Worm (Caenorhabditis elegans) whole organism, L4 larva: ENCODE results near the gene lips-10.

Source experiments
- F26F4.8 ChIP-seq: fragments of 200-800 bp; sonication (Bioruptor generic); conservative IDR thresholded peaks from 2 replicates; pipeline ENCODE4 v1.3.6; 2022; ENCODE audit warnings: missing genetic modification characterization, missing compliant biosample characterization
- F37D6.2 ChIP-seq: sonication (generic microtip); optimal IDR thresholded peaks from 2 replicates; lab custom pipeline; 2016; ENCODE audit warnings: mild to moderate bottlenecking, missing genetic modification characterization, missing compliant biosample characterization
- R02D3.7 ChIP-seq: fragments of 150-350 bp; sonication (generic microtip); optimal IDR thresholded peaks from 3 replicates; lab custom pipeline; 2014; ENCODE audit warnings: missing biosample characterization, missing genetic modification characterization
- Y105C5A.15 ChIP-seq: fragments of 200-800 bp; sonication (Bioruptor generic); IDR thresholded peaks from 2 replicates; pipeline ENCODE4 v1.3.6; 2022; ENCODE audit warnings: missing genetic modification characterization, missing compliant biosample characterization
- Y5F2A.4 ChIP-seq: fragments of 200-800 bp; sonication (Bioruptor generic); optimal IDR thresholded peaks from 2 replicates; lab custom pipeline; 2018; ENCODE audit warnings: mild to moderate bottlenecking, missing genetic modification characterization, missing compliant biosample characterization
- Y75B8A.6 ChIP-seq: fragments of 200-800 bp; sonication (Bioruptor generic); IDR thresholded peaks from 2 replicates; pipeline ENCODE4 v1.3.6; 2022; ENCODE audit warnings: missing genetic modification reagents, missing genetic modification characterization, missing compliant biosample characterization
- aha-1 ChIP-seq: fragments of 150-350 bp; peaks from one replicate; lab custom pipeline; 2014; ENCODE audit warnings: missing biosample characterization, missing genetic modification characterization
- aly-2 ChIP-seq: sonication (generic microtip); optimal IDR thresholded peaks from 2 replicates; lab custom pipeline; 2018; ENCODE audit warnings: missing biosample characterization, missing genetic modification characterization
- ama-1 ChIP-seq: fragments of 150-350 bp; optimal IDR thresholded peaks from 2 replicates; lab custom pipeline; 2014; ENCODE audit warnings: inconsistent platforms, mixed read lengths
- attf-4 ChIP-seq: sonication (generic microtip); optimal IDR thresholded peaks from 3 replicates; lab custom pipeline; 2017; ENCODE audit warnings: missing biosample characterization, missing genetic modification characterization
- ceh-28 ChIP-seq: fragments of 150-350 bp; optimal IDR thresholded peaks from 2 replicates; lab custom pipeline; 2014; ENCODE audit warnings: missing biosample characterization, missing genetic modification reagents, missing genetic modification characterization
- ceh-32 ChIP-seq: sonication (generic microtip); optimal IDR thresholded peaks from 2 replicates; lab custom pipeline; 2016; ENCODE audit warnings: mild to moderate bottlenecking, missing genetic modification characterization, missing compliant biosample characterization; ENCODE audit not compliant: poor library complexity
- ceh-44 ChIP-seq: fragments of 200-800 bp; sonication (Bioruptor generic); IDR thresholded peaks from 2 replicates; pipeline ENCODE4 v1.3.6; 2022; ENCODE audit warnings: missing genetic modification reagents, missing genetic modification characterization, missing compliant biosample characterization
- ces-1 ChIP-seq: fragments of 150-350 bp; sonication (generic microtip); optimal IDR thresholded peaks from 4 replicates; lab custom pipeline; 2014; ENCODE audit warnings: missing biosample characterization, missing genetic modification reagents, missing genetic modification characterization
- daf-16 ChIP-seq, 3 experiments: sonication (generic microtip); optimal IDR thresholded peaks; 2 replicates each; lab custom pipeline; 2016 to 2017; ENCODE audit warnings: missing genetic modification characterization in 3 of 3, missing genetic modification reagents in 3 of 3, mild to moderate bottlenecking in 2 of 3, missing compliant biosample characterization in 2 of 3, missing biosample characterization in 1 of 3, moderate library complexity in 1 of 3
- daf-19 ChIP-seq: fragments of 200-800 bp; sonication (Bioruptor generic); conservative IDR thresholded peaks from 2 replicates; pipeline ENCODE4 v1.3.6; 2022; ENCODE audit warnings: missing genetic modification characterization, missing compliant biosample characterization
- dmd-6 ChIP-seq: fragments of 200-800 bp; sonication (Bioruptor generic); IDR thresholded peaks from 2 replicates; pipeline ENCODE4 v1.3.6; 2022; ENCODE audit warnings: missing genetic modification reagents, missing genetic modification characterization, missing compliant biosample characterization
- dmd-8 ChIP-seq: fragments of 200-800 bp; sonication (Bioruptor generic); IDR thresholded peaks from 2 replicates; pipeline ENCODE4 v1.3.6; 2022; ENCODE audit warnings: missing genetic modification characterization, missing compliant biosample characterization
- egl-27 ChIP-seq: sonication (generic microtip); optimal IDR thresholded peaks from 3 replicates; lab custom pipeline; 2017; ENCODE audit warnings: missing biosample characterization, missing genetic modification reagents, missing genetic modification characterization
- egl-43 ChIP-seq: fragments of 200-800 bp; sonication (Bioruptor generic); IDR thresholded peaks from 2 replicates; pipeline ENCODE4 v1.3.6; 2022; ENCODE audit warnings: missing genetic modification reagents, missing genetic modification characterization, missing compliant biosample characterization
- fkh-10 ChIP-seq: fragments of 150-350 bp; optimal IDR thresholded peaks from 2 replicates; lab custom pipeline; 2014; ENCODE audit warnings: missing biosample characterization, missing genetic modification reagents, missing genetic modification characterization
- fos-1 ChIP-seq: fragments of 150-350 bp; optimal IDR thresholded peaks from 2 replicates; lab custom pipeline; 2014; ENCODE audit warnings: missing biosample characterization, missing genetic modification characterization
- hif-1 ChIP-seq, 2 experiments: sonication (generic microtip); optimal IDR thresholded peaks; 2 replicates each; lab custom pipeline; 2016 to 2017; ENCODE audit warnings: missing compliant biosample characterization in 2 of 2, missing genetic modification characterization in 2 of 2, missing genetic modification reagents in 2 of 2, missing genotype in 2 of 2, mild to moderate bottlenecking in 1 of 2
- hlh-30 ChIP-seq: sonication (generic microtip); optimal IDR thresholded peaks from 2 replicates; lab custom pipeline; 2017; ENCODE audit warnings: antibody characterized with exemption, mild to moderate bottlenecking, missing genetic modification characterization, missing compliant biosample characterization; ENCODE audit not compliant: insufficient read depth
- jun-1 ChIP-seq: fragments of 150-350 bp; optimal IDR thresholded peaks from 2 replicates; lab custom pipeline; 2014; ENCODE audit warnings: missing biosample characterization, missing genetic modification reagents, missing genetic modification characterization
- lim-7 ChIP-seq: fragments of 200-800 bp; sonication (Bioruptor generic); IDR thresholded peaks from 2 replicates; pipeline ENCODE4 v1.3.6; 2022; ENCODE audit warnings: missing genetic modification characterization, missing compliant biosample characterization
- lin-1 ChIP-seq: fragments of 200-800 bp; sonication (Bioruptor generic); IDR thresholded peaks from 2 replicates; pipeline ENCODE4 v1.3.6; 2022; ENCODE audit warnings: missing genetic modification reagents, missing genetic modification characterization, missing compliant biosample characterization
- lin-15B ChIP-seq: fragments of 150-350 bp; sonication (generic microtip); optimal IDR thresholded peaks from 3 replicates; lab custom pipeline; 2014; ENCODE audit warnings: missing biosample characterization, missing genetic modification characterization
- lin-38 ChIP-seq: fragments of 200-800 bp; sonication (Bioruptor generic); IDR thresholded peaks from 2 replicates; pipeline ENCODE4 v1.3.6; 2022; ENCODE audit warnings: missing genetic modification reagents, missing genetic modification characterization, missing compliant biosample characterization
- lin-39 ChIP-seq: fragments of 150-350 bp; optimal IDR thresholded peaks from 2 replicates; lab custom pipeline; 2014; ENCODE audit warnings: missing biosample characterization, missing genetic modification reagents, missing genetic modification characterization
- madf-5 ChIP-seq, 2 experiments: fragments of 200-800 bp; sonication (Bioruptor generic); IDR thresholded peaks; 2 replicates each; pipeline ENCODE4 v1.3.6; 2022; ENCODE audit warnings: missing compliant biosample characterization in 2 of 2, missing genetic modification characterization in 2 of 2
- mdl-1 ChIP-seq, 2 experiments: fragments of 150-350 bp in 1 of 2; sonication (generic microtip) in 1 of 2; optimal IDR thresholded peaks; 2 replicates each; lab custom pipeline; 2014 to 2017; ENCODE audit warnings: missing biosample characterization in 2 of 2, missing genetic modification characterization in 2 of 2
- mes-2 ChIP-seq: sonication (generic microtip); optimal IDR thresholded peaks from 2 replicates; lab custom pipeline; 2016; ENCODE audit warnings: missing genotype, mild to moderate bottlenecking, missing genetic modification characterization, missing compliant biosample characterization; ENCODE audit not compliant: poor library complexity, severe bottlenecking
- mxl-2 ChIP-seq: fragments of 200-800 bp; sonication (Bioruptor generic); conservative IDR thresholded peaks from 2 replicates; pipeline ENCODE4 v1.3.6; 2022; ENCODE audit warnings: missing genetic modification reagents, missing genetic modification characterization, missing compliant biosample characterization
- nhr-10 ChIP-seq: fragments of 150-350 bp; optimal IDR thresholded peaks from 2 replicates; lab custom pipeline; 2014; ENCODE audit warnings: missing biosample characterization, missing genetic modification characterization
- nhr-102 ChIP-seq: sonication (generic microtip); optimal IDR thresholded peaks from 2 replicates; lab custom pipeline; 2016; ENCODE audit warnings: mild to moderate bottlenecking, missing genetic modification characterization, moderate library complexity, missing compliant biosample characterization
- nhr-237 ChIP-seq: sonication (generic microtip); optimal IDR thresholded peaks from 2 replicates; lab custom pipeline; 2017; ENCODE audit warnings: missing biosample characterization, missing genetic modification characterization
- nhr-25 ChIP-seq: sonication (generic microtip); optimal IDR thresholded peaks from 2 replicates; lab custom pipeline; 2017; ENCODE audit warnings: missing genetic modification characterization, mild to moderate bottlenecking, missing compliant biosample characterization, antibody characterized with exemption, moderate library complexity, borderline replicate concordance; ENCODE audit not compliant: insufficient read depth
- nhr-48 ChIP-seq: sonication (generic microtip); optimal IDR thresholded peaks from 2 replicates; lab custom pipeline; 2016; ENCODE audit warnings: mild to moderate bottlenecking, missing genetic modification characterization, missing compliant biosample characterization
- nhr-6 ChIP-seq: fragments of 150-350 bp; optimal IDR thresholded peaks from 2 replicates; lab custom pipeline; 2014; ENCODE audit warnings: missing biosample characterization, missing genetic modification characterization
- saeg-2 ChIP-seq: fragments of 200-800 bp; sonication (Bioruptor generic); IDR thresholded peaks from 2 replicates; pipeline ENCODE4 v1.3.6; 2022; ENCODE audit warnings: missing genetic modification reagents, missing genetic modification characterization, missing compliant biosample characterization
- set-16 ChIP-seq: fragments of 200-800 bp; sonication (Bioruptor generic); IDR thresholded peaks from 2 replicates; pipeline ENCODE4 v1.3.6; 2022; ENCODE audit warnings: missing genetic modification reagents, missing genetic modification characterization, missing compliant biosample characterization
- skn-1 ChIP-seq: fragments of 150-350 bp; optimal IDR thresholded peaks from 2 replicates; lab custom pipeline; 2014; ENCODE audit warnings: missing biosample characterization, missing genetic modification characterization
- snpc-1.2 ChIP-seq: fragments of 200-800 bp; sonication (Bioruptor generic); IDR thresholded peaks from 2 replicates; pipeline ENCODE4 v1.3.6; 2022; ENCODE audit warnings: missing genetic modification reagents, missing genetic modification characterization, missing compliant biosample characterization
- spr-1 ChIP-seq: sonication (generic microtip); optimal IDR thresholded peaks from 2 replicates; lab custom pipeline; 2016; ENCODE audit warnings: mild to moderate bottlenecking, missing genetic modification characterization, missing compliant biosample characterization
- spr-3 ChIP-seq: fragments of 200-800 bp; sonication (Bioruptor generic); optimal IDR thresholded peaks from 2 replicates; lab custom pipeline; 2018; ENCODE audit warnings: mild to moderate bottlenecking, missing genetic modification characterization, missing compliant biosample characterization
- tag-97 ChIP-seq: fragments of 200-800 bp; sonication (Bioruptor generic); IDR thresholded peaks from 2 replicates; pipeline ENCODE4 v1.3.6; 2022; ENCODE audit warnings: missing genetic modification characterization, missing compliant biosample characterization
- unc-39 ChIP-seq: sonication (generic microtip); optimal IDR thresholded peaks from 2 replicates; lab custom pipeline; 2017; ENCODE audit warnings: missing biosample characterization, missing genetic modification characterization
- ztf-7 ChIP-seq: fragments of 150-350 bp; optimal IDR thresholded peaks from 2 replicates; lab custom pipeline; 2014; ENCODE audit warnings: missing biosample characterization, missing genetic modification characterization

lips-10 gene

DNA sequence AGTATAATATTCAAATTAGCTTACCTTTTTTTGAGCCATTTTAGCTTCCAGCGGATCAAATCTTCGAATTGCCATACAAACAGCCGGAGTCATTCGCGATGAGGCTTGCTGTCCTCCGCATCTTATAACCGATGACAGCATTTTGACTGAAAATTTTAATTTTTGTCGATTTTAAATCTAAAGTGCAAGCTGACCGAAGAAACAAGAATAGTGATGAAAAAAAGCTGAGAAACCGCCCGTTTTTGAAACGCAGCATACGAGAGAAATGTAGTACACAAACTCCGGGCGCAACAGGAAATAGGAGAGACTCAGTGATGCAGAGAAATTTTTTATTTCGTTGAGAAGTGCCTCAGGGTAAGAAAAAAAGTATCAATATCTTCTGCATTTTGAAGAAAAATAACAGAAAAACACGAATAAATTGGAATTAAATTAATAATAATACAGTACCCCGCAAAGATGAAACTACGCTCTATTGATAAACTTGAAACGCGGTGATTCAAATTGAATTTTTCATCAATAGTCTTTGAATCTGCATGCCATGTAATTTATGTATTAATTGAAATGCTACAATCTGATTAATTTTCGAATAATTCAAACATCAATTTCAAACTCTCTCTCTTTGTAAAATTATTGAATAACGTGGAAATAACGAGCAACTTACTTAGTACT, 44.3 kb downstream of the lips-10 start (continued):
- TF ChIP-seq hlh-30 (no peak), attf-4 (no peak), nhr-237 (tag; lab: Kevin White, UChicago) (no peak), fos-1 (tag; lab: Kevin White, UChicago) (no peak), snpc-1.2 (GFP tag; lab: Robert Waterston, UW) (0 out of 2 replicates have a peak, but pooled peaks have one; percentile 34), spr-3 (GFP tag; lab: Kevin White, UChicago) (no peak), madf-5 (GFP tag; IDR thresholded peaks at IDR 0.05; lab: Robert Waterston, UW) (no peak), lin-38 (GFP tag; lab: Robert Waterston, UW) (peak; percentile 46), egl-27 (tag; lab: Kevin White, UChicago) (no peak), mxl-2 (GFP tag; lab: Robert Waterston, UW) (no peak), ces-1 (GFP tag; lab: Kevin White, UChicago) (no peak), daf-16 (GFP tag; optimal IDR thresholded peaks at IDR 0.05; lab: Kevin White, UChicago) (no peak), daf-16 (tag; optimal IDR thresholded peaks at IDR 0.05; lab: Kevin White, UChicago) (peak; percentile 22), F26F4.8 (GFP tag; lab: Robert Waterston, UW) (no peak), unc-39 (tag; lab: Kevin White, UChicago) (no peak), set-16 (no peak), saeg-2 (no peak), nhr-25 (tag; lab: Kevin White, UChicago) (no peak), nhr-10 (tag; lab: Kevin White, UChicago) (no peak), spr-1 (tag; lab: Kevin White, UChicago) (no peak)

DNA sequence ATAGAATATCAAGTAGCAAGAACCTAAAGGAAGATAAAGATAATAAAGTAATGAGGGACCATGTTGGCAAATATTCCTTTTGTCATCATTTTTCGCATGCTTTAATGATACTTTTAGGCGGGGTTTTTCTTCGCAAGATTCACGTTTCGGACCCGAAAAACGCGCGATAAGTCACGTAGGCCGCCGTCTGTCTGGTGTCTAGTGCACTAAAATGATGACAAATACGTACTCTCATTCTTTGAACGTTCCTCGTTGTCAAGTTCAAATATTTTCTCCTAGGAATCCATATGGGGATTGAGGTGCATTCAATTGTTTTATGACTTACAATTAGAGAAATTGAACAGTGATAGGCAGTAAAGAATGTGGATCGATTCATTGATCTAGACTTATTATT, 44.8 kb downstream of the lips-10 start, which contains the start of gene taap-1:
taap-1 (minus strand) TSS at position 79 of the 394 bp plus-strand sequence.
- TF ChIP-seq fos-1 (tag; lab: Kevin White, UChicago), result no peak
- TF ChIP-seq hif-1 (tag; optimal IDR thresholded peaks at IDR 0.05; lab: Kevin White, UChicago), result peak; percentile 94 to 100
- no peak for TF ChIP-seq skn-1 (tag; lab: Kevin White, UChicago)
- TF ChIP-seq lin-15B (tag; lab: Kevin White, UChicago), result no peak
- TF ChIP-seq nhr-10 (tag; lab: Kevin White, UChicago), result no peak
- no peak for TF ChIP-seq lin-1 (GFP tag; lab: Robert Waterston, UW)
- TF ChIP-seq jun-1 (tag; lab: Kevin White, UChicago), result no peak
- no peak for TF ChIP-seq lin-38 (GFP tag; lab: Robert Waterston, UW)
- TF ChIP-seq ceh-44 (GFP tag; lab: Robert Waterston, UW), result no peak
- TF ChIP-seq lin-39 (tag; lab: Kevin White, UChicago), result no peak
- no peak for TF ChIP-seq nhr-25 (tag; lab: Kevin White, UChicago)
- peak in 1 of 2 experiments; percentile 44 for TF ChIP-seq mdl-1 (tag; optimal IDR thresholded peaks at IDR 0.05; lab: Kevin White, UChicago)
- no peak for TF ChIP-seq fkh-10 (GFP tag; lab: Kevin White, UChicago)
- no peak for TF ChIP-seq dmd-8
- TF ChIP-seq dmd-6 (GFP tag; lab: Robert Waterston, UW), result peak; percentile 80
- no peak for TF ChIP-seq egl-43 (GFP tag; lab: Robert Waterston, UW)
- no peak for TF ChIP-seq egl-27 (tag; lab: Kevin White, UChicago)
- TF ChIP-seq nhr-102 (tag; lab: Kevin White, UChicago), result no peak
- TF ChIP-seq ceh-32 (tag; lab: Kevin White, UChicago), result no peak
- TF ChIP-seq aha-1, result peak; percentile 100
- TF ChIP-seq Y105C5A.15, result no peak
- TF ChIP-seq ceh-28, result no peak
- TF ChIP-seq daf-19, result no peak
- no peak for TF ChIP-seq F26F4.8 (GFP tag; lab: Robert Waterston, UW)
- no peak for TF ChIP-seq nhr-6 (tag; lab: Kevin White, UChicago)
- TF ChIP-seq Y75B8A.6, result no peak
- no peak for TF ChIP-seq aly-2 (tag; lab: Kevin White, UChicago)
- no peak for TF ChIP-seq F37D6.2
- peak; percentile 15 for TF ChIP-seq mes-2 (tag; lab: Kevin White, UChicago)
- no peak for TF ChIP-seq lim-7 (GFP tag; lab: Robert Waterston, UW)
- TF ChIP-seq tag-97 (GFP tag; lab: Robert Waterston, UW), result no peak
- TF ChIP-seq ztf-7 (tag; lab: Kevin White, UChicago), result no peak
- TF ChIP-seq R02D3.7 (tag; lab: Kevin White, UChicago), result no peak
- TF ChIP-seq ama-1 (lab: Kevin White, UChicago), result no peak
- no peak for TF ChIP-seq Y5F2A.4 (GFP tag; lab: Kevin White, UChicago)
- peak; percentile 51 for TF ChIP-seq nhr-48 (tag; lab: Kevin White, UChicago)
